Worm (Caenorhabditis elegans): ENCODE results near the gene Y47D3A.1.

The Y47D3A.1 gene

ce11 chrIII:11107327-11107726 is 34.3 kb downstream of the Y47D3A.1 start:
- TF ChIP-seq mab-5 (tag; optimal IDR thresholded peaks at IDR 0.05) (no peak), lsy-2 (tag; optimal IDR thresholded peaks at IDR 0.05) (no peak), lin-13 (tag; optimal IDR thresholded peaks at IDR 0.05) (no peak), nhr-237 (tag; optimal IDR thresholded peaks at IDR 0.05) (no peak), ceh-39 (tag; optimal IDR thresholded peaks at IDR 0.05) (no peak), drap-1 (GFP tag; optimal IDR thresholded peaks at IDR 0.05) (no peak), unc-120 (tag; optimal IDR thresholded peaks at IDR 0.05; ENCODE audit: poor library complexity, severe bottlenecking) (no peak), pha-4 (tag; optimal IDR thresholded peaks at IDR 0.05) (no peak), ham-2 (GFP tag; optimal IDR thresholded peaks at IDR 0.05) (no peak), zip-8 (tag; optimal IDR thresholded peaks at IDR 0.05) (no peak), mep-1 (tag; optimal IDR thresholded peaks at IDR 0.05) (no peak), mls-2 (tag; optimal IDR thresholded peaks at IDR 0.05) (no peak), ztf-11 (tag; optimal IDR thresholded peaks at IDR 0.05) (no peak), nhr-12 (tag; optimal IDR thresholded peaks at IDR 0.05) (no peak), bed-3 (GFP tag; optimal IDR thresholded peaks at IDR 0.05) (no peak), nhr-28 (tag; optimal IDR thresholded peaks at IDR 0.05) (no peak), unc-62 (GFP tag; optimal IDR thresholded peaks at IDR 0.05) (no peak), ceh-43 (GFP tag; optimal IDR thresholded peaks at IDR 0.05) (no peak)

ce11 chrIII:11101246-11101645 is 40.4 kb downstream of the Y47D3A.1 start:
- no peak for TF ChIP-seq ceh-39 (tag; optimal IDR thresholded peaks at IDR 0.05)
- no peak for TF ChIP-seq bed-3 (GFP tag; optimal IDR thresholded peaks at IDR 0.05)
- TF ChIP-seq nhr-237 (tag; optimal IDR thresholded peaks at IDR 0.05): no peak
- TF ChIP-seq ham-2 (GFP tag; optimal IDR thresholded peaks at IDR 0.05): no peak
- TF ChIP-seq pha-4 (tag; optimal IDR thresholded peaks at IDR 0.05): no peak
- TF ChIP-seq lsy-2 (tag; optimal IDR thresholded peaks at IDR 0.05): no peak

- no peak for TF ChIP-seq nhr-2 (tag; optimal IDR thresholded peaks at IDR 0.05)
- TF ChIP-seq bed-3 (GFP tag; optimal IDR thresholded peaks at IDR 0.05): no peak
Measured at ce11 chrIII:11099864-11100263, 41.8 kb downstream of the Y47D3A.1 start, which contains the start of gene hmt-1. Gene hmt-1, minus strand, starts transcription at chrIII:11099964.

ce11 chrIII:11095687-11096086 is 46.0 kb downstream of the Y47D3A.1 start:
- TF ChIP-seq sptf-1 (tag; optimal IDR thresholded peaks at IDR 0.05) (no peak), unc-120 (tag; optimal IDR thresholded peaks at IDR 0.05; ENCODE audit: poor library complexity, severe bottlenecking) (no peak), pha-4 (tag; optimal IDR thresholded peaks at IDR 0.05) (no peak), ceh-83 (GFP tag; optimal IDR thresholded peaks at IDR 0.05) (no peak)

- TF ChIP-seq cnd-1 (tag; optimal IDR thresholded peaks at IDR 0.05): peak; percentile 46
- TF ChIP-seq ceh-43 (GFP tag; optimal IDR thresholded peaks at IDR 0.05): no peak
- TF ChIP-seq mls-2 (tag; optimal IDR thresholded peaks at IDR 0.05): peak; percentile 18
- TF ChIP-seq nhr-28 (tag; optimal IDR thresholded peaks at IDR 0.05): no peak
- peak; percentile 56 for TF ChIP-seq sptf-1 (tag; optimal IDR thresholded peaks at IDR 0.05)
- no peak for TF ChIP-seq unc-62 (GFP tag; optimal IDR thresholded peaks at IDR 0.05)
Measured at ce11 chrIII:11093489-11093888, 48.2 kb downstream of the Y47D3A.1 start.

ce11 chrIII:11091651-11092278 is 49.9 kb downstream of the Y47D3A.1 start:
- no peak for TF ChIP-seq ces-1 (GFP tag; optimal IDR thresholded peaks at IDR 0.05)
- no peak for TF ChIP-seq nhr-76 (tag; optimal IDR thresholded peaks at IDR 0.05)
- TF ChIP-seq mep-1 (tag; optimal IDR thresholded peaks at IDR 0.05): no peak
- no peak for TF ChIP-seq hlh-1 (tag; optimal IDR thresholded peaks at IDR 0.05)
- no peak for TF ChIP-seq drap-1 (GFP tag; optimal IDR thresholded peaks at IDR 0.05)
- no peak for TF ChIP-seq sem-2 (GFP tag; optimal IDR thresholded peaks at IDR 0.05)
- no peak for TF ChIP-seq snpc-4 (tag; optimal IDR thresholded peaks at IDR 0.05)
- TF ChIP-seq M03D4.4 (tag; optimal IDR thresholded peaks at IDR 0.05): peak; percentile 6
- TF ChIP-seq ztf-11 (tag; optimal IDR thresholded peaks at IDR 0.05): no peak
- TF ChIP-seq nhr-28 (tag; optimal IDR thresholded peaks at IDR 0.05): no peak
- TF ChIP-seq sptf-1 (tag; optimal IDR thresholded peaks at IDR 0.05): peak; percentile 78
- TF ChIP-seq mab-5 (tag; optimal IDR thresholded peaks at IDR 0.05): no peak
- no peak for TF ChIP-seq elt-3 (tag; optimal IDR thresholded peaks at IDR 0.05)
- no peak for TF ChIP-seq zip-8 (tag; optimal IDR thresholded peaks at IDR 0.05)
- TF ChIP-seq cnd-1 (tag; optimal IDR thresholded peaks at IDR 0.05): peak; percentile 43
- no peak for TF ChIP-seq mls-2 (tag; optimal IDR thresholded peaks at IDR 0.05)
- no peak for TF ChIP-seq tbx-8 (GFP tag; optimal IDR thresholded peaks at IDR 0.05)
- TF ChIP-seq lin-13 (tag; optimal IDR thresholded peaks at IDR 0.05): no peak
- TF ChIP-seq flh-1 (GFP tag; optimal IDR thresholded peaks at IDR 0.05): no peak
- TF ChIP-seq lin-32 (GFP tag; optimal IDR thresholded peaks at IDR 0.05): peak; percentile 67
- TF ChIP-seq bed-3 (GFP tag; optimal IDR thresholded peaks at IDR 0.05): peak; percentile 34
- TF ChIP-seq blmp-1 (tag; optimal IDR thresholded peaks at IDR 0.05): no peak
- TF ChIP-seq lsy-2 (tag; optimal IDR thresholded peaks at IDR 0.05): no peak
- TF ChIP-seq nhr-12 (tag; optimal IDR thresholded peaks at IDR 0.05): no peak
- no peak for TF ChIP-seq nhr-237 (tag; optimal IDR thresholded peaks at IDR 0.05)
- TF ChIP-seq ceh-43 (GFP tag; optimal IDR thresholded peaks at IDR 0.05): no peak
